Worm (Caenorhabditis elegans) whole organism, L1 larva: ENCODE measurements around the gene K09A9.6.

Experiments
- C34B4.2 ChIP-seq: sonication (generic microtip); optimal IDR thresholded peaks from 2 replicates; lab custom pipeline; 2017; ENCODE audit warnings: mild to moderate bottlenecking, missing genetic modification characterization, missing compliant biosample characterization
- F16B12.6 ChIP-seq: fragments of 150-350 bp; optimal IDR thresholded peaks from 2 replicates; lab custom pipeline; 2014; ENCODE audit warnings: missing biosample characterization, missing genetic modification characterization
- aly-2 ChIP-seq: fragments of 150-350 bp; optimal IDR thresholded peaks from 2 replicates; lab custom pipeline; 2014; ENCODE audit warnings: missing biosample characterization, missing genetic modification characterization
- ama-1 ChIP-seq: fragments of 150-350 bp; optimal IDR thresholded peaks from 2 replicates; lab custom pipeline; 2014
- blmp-1 ChIP-seq: fragments of 150-350 bp; optimal IDR thresholded peaks from 2 replicates; lab custom pipeline; 2014; ENCODE audit warnings: missing biosample characterization, missing genetic modification characterization
- ceh-8 ChIP-seq: fragments of 200-800 bp; sonication (Bioruptor generic); optimal IDR thresholded peaks from 2 replicates; lab custom pipeline; 2018; ENCODE audit warnings: mild to moderate bottlenecking, missing genetic modification characterization, moderate library complexity, missing compliant biosample characterization
- ceh-82 ChIP-seq, 3 experiments: fragments of 150-350 bp in 1 of 3; sonication (generic microtip) in 2 of 3; optimal IDR thresholded peaks; 2 replicates each; lab custom pipeline; 2014 to 2017; ENCODE audit warnings: missing biosample characterization in 3 of 3, missing genetic modification characterization in 3 of 3
- ceh-90 ChIP-seq: sonication (generic microtip); optimal IDR thresholded peaks from 2 replicates; lab custom pipeline; 2016; ENCODE audit warnings: missing genetic modification characterization, missing compliant biosample characterization
- dpl-1 ChIP-seq, 3 experiments: fragments of 150-350 bp in 2 of 3; sonication (generic microtip) in 1 of 3; optimal IDR thresholded peaks; 2 replicates each; lab custom pipeline; 2014 to 2017; ENCODE audit warnings: missing biosample characterization in 3 of 3, missing genetic modification characterization in 3 of 3, missing genetic modification reagents in 3 of 3
- dsc-1 ChIP-seq: sonication (generic microtip); optimal IDR thresholded peaks from 2 replicates; lab custom pipeline; 2016; ENCODE audit warnings: mild to moderate bottlenecking, missing genetic modification characterization, missing compliant biosample characterization
- efl-1 ChIP-seq, 4 experiments: fragments of 150-350 bp; optimal IDR thresholded peaks in 3 of 4; peaks in 1 of 4; 1 replicate in 1 of 4; 2 replicates in 3 of 4; lab custom pipeline; 2014; ENCODE audit warnings: missing biosample characterization in 2 of 4, missing genetic modification characterization in 2 of 4, missing genetic modification reagents in 2 of 4
- efl-3 ChIP-seq: fragments of 200-800 bp; sonication (Bioruptor generic); optimal IDR thresholded peaks from 2 replicates; lab custom pipeline; 2018; ENCODE audit warnings: mild to moderate bottlenecking, missing genetic modification characterization, missing compliant biosample characterization
- elt-2 ChIP-seq: sonication (generic microtip); optimal IDR thresholded peaks from 2 replicates; lab custom pipeline; 2016; ENCODE audit warnings: missing genetic modification characterization, mild to moderate bottlenecking, inconsistent platforms, missing compliant biosample characterization, missing genetic modification reagents
- ets-5 ChIP-seq: fragments of 200-800 bp; sonication (Bioruptor generic); IDR thresholded peaks from 2 replicates; pipeline ENCODE4 v1.3.6; 2022; ENCODE audit warnings: missing genetic modification characterization, missing compliant biosample characterization
- fkh-10 ChIP-seq: sonication (generic microtip); optimal IDR thresholded peaks from 2 replicates; lab custom pipeline; 2017; ENCODE audit warnings: missing biosample characterization, missing genetic modification reagents, missing genetic modification characterization
- fkh-4 ChIP-seq: sonication (generic microtip); optimal IDR thresholded peaks from 2 replicates; lab custom pipeline; 2016; ENCODE audit warnings: missing compliant biosample characterization, missing genetic modification characterization, borderline replicate concordance
- fkh-8 ChIP-seq: sonication (generic microtip); optimal IDR thresholded peaks from 2 replicates; lab custom pipeline; 2016; ENCODE audit warnings: mild to moderate bottlenecking, missing genetic modification characterization, missing compliant biosample characterization
- fos-1 ChIP-seq: fragments of 150-350 bp; optimal IDR thresholded peaks from 2 replicates; lab custom pipeline; 2014; ENCODE audit warnings: missing biosample characterization, missing genetic modification characterization
- grh-1 ChIP-seq: fragments of 200-800 bp; sonication (Bioruptor generic); IDR thresholded peaks from 2 replicates; pipeline ENCODE4 v1.3.6; 2022; ENCODE audit warnings: missing genetic modification reagents, missing genetic modification characterization, missing compliant biosample characterization
- hlh-4 ChIP-seq: sonication (generic microtip); optimal IDR thresholded peaks from 2 replicates; lab custom pipeline; 2016; ENCODE audit warnings: mild to moderate bottlenecking, missing genetic modification characterization, missing compliant biosample characterization
- hpl-2 ChIP-seq: fragments of 150-350 bp; optimal IDR thresholded peaks from 2 replicates; lab custom pipeline; 2014; ENCODE audit warnings: missing biosample characterization, missing genetic modification reagents, missing genetic modification characterization
- irx-1 ChIP-seq: sonication (generic microtip); optimal IDR thresholded peaks from 2 replicates; lab custom pipeline; 2016; ENCODE audit warnings: missing genetic modification characterization, missing compliant biosample characterization
- isw-1 ChIP-seq: fragments of 200-800 bp; sonication (Bioruptor generic); IDR thresholded peaks from 2 replicates; pipeline ENCODE4 v1.3.6; 2022; ENCODE audit warnings: missing genetic modification characterization, missing compliant biosample characterization
- jun-1 ChIP-seq: fragments of 150-350 bp; optimal IDR thresholded peaks from 2 replicates; lab custom pipeline; 2014; ENCODE audit warnings: missing biosample characterization, missing genetic modification reagents, missing genetic modification characterization
- lin-13 ChIP-seq: fragments of 150-350 bp; optimal IDR thresholded peaks from 2 replicates; lab custom pipeline; 2014; ENCODE audit warnings: missing biosample characterization, missing genetic modification reagents, missing genetic modification characterization
- lin-14 ChIP-seq: fragments of 200-800 bp; sonication (Bioruptor generic); optimal IDR thresholded peaks from 2 replicates; lab custom pipeline; 2018; ENCODE audit warnings: mild to moderate bottlenecking, missing genetic modification characterization, moderate library complexity, missing compliant biosample characterization
- lin-15B ChIP-seq: fragments of 150-350 bp; sonication (generic microtip); optimal IDR thresholded peaks from 3 replicates; lab custom pipeline; 2014; ENCODE audit warnings: missing biosample characterization, missing genetic modification characterization
- lin-39 ChIP-seq: fragments of 150-350 bp; optimal IDR thresholded peaks from 2 replicates; lab custom pipeline; 2014; ENCODE audit warnings: missing biosample characterization, missing genetic modification reagents, missing genetic modification characterization
- lsy-2 ChIP-seq, 2 experiments: fragments of 150-350 bp; optimal IDR thresholded peaks; 2 replicates each; lab custom pipeline; 2014; ENCODE audit warnings: missing biosample characterization in 2 of 2, missing genetic modification characterization in 2 of 2
- mdl-1 ChIP-seq, 2 experiments: fragments of 150-350 bp; optimal IDR thresholded peaks; 2 replicates each; lab custom pipeline; 2014 to 2017; ENCODE audit warnings: missing biosample characterization in 2 of 2, missing genetic modification characterization in 2 of 2, inconsistent platforms in 1 of 2
- mep-1 ChIP-seq: fragments of 150-350 bp; optimal IDR thresholded peaks from 2 replicates; lab custom pipeline; 2014; ENCODE audit warnings: missing biosample characterization, missing genetic modification characterization
- nhr-11 ChIP-seq: fragments of 150-350 bp; optimal IDR thresholded peaks from 2 replicates; lab custom pipeline; 2014; ENCODE audit warnings: missing biosample characterization, missing genetic modification characterization
- nhr-12 ChIP-seq: sonication (generic microtip); optimal IDR thresholded peaks from 2 replicates; lab custom pipeline; 2017; ENCODE audit warnings: missing biosample characterization, missing genetic modification characterization
- nhr-19 ChIP-seq: fragments of 200-800 bp; sonication (Bioruptor generic); conservative IDR thresholded peaks from 2 replicates; pipeline ENCODE4 v1.3.6; 2022; ENCODE audit warnings: missing genetic modification characterization, missing compliant biosample characterization
- nhr-20 ChIP-seq: sonication (generic microtip); optimal IDR thresholded peaks from 2 replicates; lab custom pipeline; 2016; ENCODE audit warnings: mild to moderate bottlenecking, missing genetic modification characterization, missing compliant biosample characterization
- nhr-237 ChIP-seq: fragments of 150-350 bp; optimal IDR thresholded peaks from 2 replicates; lab custom pipeline; 2014; ENCODE audit warnings: missing biosample characterization, missing genetic modification characterization
- nhr-76 ChIP-seq: sonication (generic microtip); optimal IDR thresholded peaks from 2 replicates; lab custom pipeline; 2017; ENCODE audit warnings: missing biosample characterization, missing genetic modification characterization
- nhr-84 ChIP-seq: sonication (generic microtip); optimal IDR thresholded peaks from 2 replicates; lab custom pipeline; 2017; ENCODE audit warnings: missing biosample characterization, missing genetic modification characterization
- pag-3 ChIP-seq: sonication (generic microtip); optimal IDR thresholded peaks from 2 replicates; lab custom pipeline; 2017; ENCODE audit warnings: missing genetic modification characterization, mild to moderate bottlenecking, missing compliant biosample characterization, antibody characterized with exemption, borderline replicate concordance; ENCODE audit not compliant: insufficient read depth
- pax-3 ChIP-seq: fragments of 200-800 bp; sonication (Bioruptor generic); optimal IDR thresholded peaks from 2 replicates; lab custom pipeline; 2018; ENCODE audit warnings: mild to moderate bottlenecking, missing genetic modification characterization, moderate library complexity, missing compliant biosample characterization
- skn-1 ChIP-seq: fragments of 150-350 bp; optimal IDR thresholded peaks from 2 replicates; lab custom pipeline; 2014; ENCODE audit warnings: missing biosample characterization, missing genetic modification characterization
- snu-23 ChIP-seq: sonication (generic microtip); optimal IDR thresholded peaks from 2 replicates; lab custom pipeline; 2016; ENCODE audit warnings: missing genetic modification characterization, missing compliant biosample characterization
- sup-37 ChIP-seq: fragments of 200-800 bp; sonication (Bioruptor generic); optimal IDR thresholded peaks from 2 replicates; lab custom pipeline; 2018; ENCODE audit warnings: mild to moderate bottlenecking, missing genetic modification characterization, missing compliant biosample characterization
- swsn-7 ChIP-seq: sonication (generic microtip); optimal IDR thresholded peaks from 2 replicates; lab custom pipeline; 2016; ENCODE audit warnings: missing genetic modification characterization, missing compliant biosample characterization
- tbx-2 ChIP-seq: sonication (generic microtip); optimal IDR thresholded peaks from 2 replicates; lab custom pipeline; 2016; ENCODE audit warnings: missing genetic modification characterization, missing compliant biosample characterization
- tlp-1 ChIP-seq: fragments of 150-350 bp; optimal IDR thresholded peaks from 2 replicates; lab custom pipeline; 2014; ENCODE audit warnings: missing biosample characterization, missing genetic modification characterization
- unc-130 ChIP-seq: fragments of 150-350 bp; optimal IDR thresholded peaks from 2 replicates; lab custom pipeline; 2017; ENCODE audit warnings: missing biosample characterization, missing genetic modification characterization, inconsistent platforms
- unc-62 ChIP-seq: fragments of 150-350 bp; optimal IDR thresholded peaks from 2 replicates; lab custom pipeline; 2014; ENCODE audit warnings: missing biosample characterization, missing genetic modification reagents, missing genetic modification characterization
- unc-86 ChIP-seq: sonication (generic microtip); optimal IDR thresholded peaks from 2 replicates; lab custom pipeline; 2016; ENCODE audit warnings: missing genetic modification characterization, missing compliant biosample characterization
- unc-98 ChIP-seq: fragments of 200-800 bp; sonication (Bioruptor generic); IDR thresholded peaks from 2 replicates; pipeline ENCODE4 v1.3.6; 2022; ENCODE audit warnings: missing genetic modification characterization, missing compliant biosample characterization
- vab-15 ChIP-seq: sonication (generic microtip); optimal IDR thresholded peaks from 2 replicates; lab custom pipeline; 2017; ENCODE audit warnings: missing genotype, mild to moderate bottlenecking, missing genetic modification characterization, missing compliant biosample characterization
- xbp-1 ChIP-seq: sonication (generic microtip); optimal IDR thresholded peaks from 2 replicates; lab custom pipeline; 2016; ENCODE audit warnings: missing genetic modification characterization, missing compliant biosample characterization
- zag-1 ChIP-seq: fragments of 150-350 bp; optimal IDR thresholded peaks from 2 replicates; lab custom pipeline; 2014; ENCODE audit warnings: missing biosample characterization, missing genetic modification characterization
- zip-4 ChIP-seq: fragments of 200-800 bp; sonication (Bioruptor generic); optimal IDR thresholded peaks from 2 replicates; lab custom pipeline; 2018; ENCODE audit warnings: mild to moderate bottlenecking, missing genetic modification characterization, moderate library complexity, missing compliant biosample characterization
- ztf-4 ChIP-seq: fragments of 150-350 bp; optimal IDR thresholded peaks from 2 replicates; lab custom pipeline; 2014; ENCODE audit warnings: missing biosample characterization, missing genetic modification characterization

Gene K09A9.6

DNA sequence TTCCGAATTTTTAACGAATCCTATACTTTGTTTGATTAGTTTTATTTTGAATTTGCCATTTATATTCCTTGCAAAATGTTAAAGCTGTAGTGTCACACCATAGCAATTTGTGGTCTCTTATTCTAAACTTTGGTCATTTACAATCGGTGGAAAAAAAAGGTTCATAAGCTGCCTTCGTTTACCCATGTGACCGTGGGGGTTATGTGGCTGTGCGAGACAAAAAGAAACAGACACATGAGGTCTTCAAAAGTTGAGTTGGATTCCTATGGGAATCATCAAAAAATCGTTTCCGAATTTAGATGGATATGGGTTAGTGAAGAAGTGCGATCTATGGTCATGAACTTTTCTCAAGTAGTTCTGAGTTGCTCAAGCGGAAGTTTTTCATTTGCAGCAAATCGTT, 12.7 kb upstream of the K09A9.6 start (continued):
- no peak for TF ChIP-seq lin-13 (GFP tag; lab: Kevin White, UChicago)
- TF ChIP-seq C34B4.2 (tag; lab: Kevin White, UChicago), result no peak
- no peak for TF ChIP-seq dsc-1 (tag; lab: Kevin White, UChicago)
- TF ChIP-seq mep-1, result peak; percentile 25
- no peak for TF ChIP-seq nhr-19
- no peak for TF ChIP-seq skn-1
- no peak for TF ChIP-seq ztf-4 (tag; lab: Kevin White, UChicago)
- no peak for TF ChIP-seq hpl-2 (GFP tag; lab: Kevin White, UChicago)
- no peak for TF ChIP-seq nhr-84
- TF ChIP-seq lsy-2 (tag; optimal IDR thresholded peaks at IDR 0.05; lab: Kevin White, UChicago), result peak; percentile 1 to 25
- peak in 1 of 3 experiments; percentile 6 for TF ChIP-seq ceh-82 (tag; optimal IDR thresholded peaks at IDR 0.05; lab: Kevin White, UChicago)
- TF ChIP-seq snu-23, result peak; percentile 37
- peak; percentile 11 for TF ChIP-seq tbx-2 (tag; lab: Kevin White, UChicago)
- TF ChIP-seq xbp-1 (tag; lab: Kevin White, UChicago), result no peak
- TF ChIP-seq jun-1 (tag; lab: Kevin White, UChicago), result no peak
- no peak for TF ChIP-seq nhr-12 (tag; lab: Kevin White, UChicago)
- no peak for TF ChIP-seq lin-15B (tag; lab: Kevin White, UChicago)
- no peak for TF ChIP-seq zag-1
- peak; percentile 26 for TF ChIP-seq fkh-8 (tag; lab: Kevin White, UChicago)
- no peak for TF ChIP-seq nhr-237 (tag; lab: Kevin White, UChicago)
- no peak for TF ChIP-seq aly-2 (tag; lab: Kevin White, UChicago)
- TF ChIP-seq nhr-20, result no peak
- no peak for TF ChIP-seq dpl-1 (GFP tag; optimal IDR thresholded peaks at IDR 0.05; lab: Kevin White, UChicago)
- no peak for TF ChIP-seq fos-1
- no peak for TF ChIP-seq unc-86 (tag; lab: Kevin White, UChicago)
- TF ChIP-seq elt-2 (tag; lab: Kevin White, UChicago), result no peak
- TF ChIP-seq pax-3, result no peak
- no peak for TF ChIP-seq efl-3
- TF ChIP-seq blmp-1 (tag; lab: Kevin White, UChicago), result no peak
- no peak for TF ChIP-seq isw-1 (GFP tag; lab: Robert Waterston, UW)
- TF ChIP-seq fkh-10, result no peak
- TF ChIP-seq unc-98 (GFP tag; lab: Robert Waterston, UW), result no peak
- TF ChIP-seq nhr-11, result no peak
- no peak for TF ChIP-seq unc-130 (tag; lab: Kevin White, UChicago)
- no peak for TF ChIP-seq pag-3
- TF ChIP-seq unc-62 (GFP tag; lab: Kevin White, UChicago), result no peak
- no peak for TF ChIP-seq grh-1
- TF ChIP-seq lin-14, result peak; percentile 81
- no peak for TF ChIP-seq ets-5 (GFP tag; lab: Robert Waterston, UW)
- TF ChIP-seq fkh-4 (tag; lab: Kevin White, UChicago), result no peak
- TF ChIP-seq nhr-76 (tag; lab: Kevin White, UChicago), result no peak
- TF ChIP-seq F16B12.6, result no peak
- no peak for TF ChIP-seq ceh-8 (GFP tag; lab: Kevin White, UChicago)
- TF ChIP-seq hlh-4, result no peak
- no peak for TF ChIP-seq irx-1 (tag; lab: Kevin White, UChicago)
- TF ChIP-seq zip-4 (GFP tag; lab: Kevin White, UChicago), result no peak
- TF ChIP-seq swsn-7 (tag; lab: Kevin White, UChicago), result peak; percentile 6
- TF ChIP-seq ceh-90, result no peak
- no peak for TF ChIP-seq mdl-1 (tag; optimal IDR thresholded peaks at IDR 0.05; lab: Kevin White, UChicago)
- no peak for TF ChIP-seq efl-1 (optimal IDR thresholded peaks at IDR 0.05; lab: Kevin White, UChicago)
- TF ChIP-seq efl-1 (GFP tag; optimal IDR thresholded peaks at IDR 0.05 in 1 of 2; lab: Kevin White, UChicago), result no peak
- no peak for TF ChIP-seq sup-37 (GFP tag; lab: Kevin White, UChicago)
- no peak for TF ChIP-seq tlp-1 (tag; lab: Kevin White, UChicago)
- no peak for TF ChIP-seq ama-1
- TF ChIP-seq lin-39 (tag; lab: Kevin White, UChicago), result no peak
- no peak for TF ChIP-seq vab-15 (tag; lab: Kevin White, UChicago)
